Fruit fly (Drosophila melanogaster) whole organism, wandering third instar larva: Measurements from ENCODE around the gene CG34286.

Experiments
- CG32264 ChIP-seq: fragments of 200-800 bp; sonication (Bioruptor generic); optimal IDR thresholded peaks from 2 replicates; lab custom pipeline; 2016; ENCODE audit warnings: missing biosample characterization, missing genetic modification characterization
- CrebA ChIP-seq: fragments of 200-800 bp; sonication (Bioruptor generic); optimal IDR thresholded peaks from 2 replicates; lab custom pipeline; 2016; ENCODE audit warnings: missing biosample characterization, mild to moderate bottlenecking, missing genetic modification characterization, borderline replicate concordance
- Dfd ChIP-seq: fragments of >200 bp; optimal IDR thresholded peaks from 2 replicates; lab custom pipeline; 2017; ENCODE audit warnings: missing biosample characterization, missing genetic modification characterization
- Dif ChIP-seq: fragments of 200-275, 200-300 bp; sonication (Bioruptor generic); optimal IDR thresholded peaks from 2 replicates; lab custom pipeline; 2018; ENCODE audit warnings: missing biosample characterization, missing genetic modification characterization; ENCODE audit not compliant: partially characterized antibody
- GATAd ChIP-seq: sonication (Bioruptor generic); optimal IDR thresholded peaks from 2 replicates; lab custom pipeline; 2016; ENCODE audit warnings: missing biosample characterization, missing genetic modification characterization
- HLH106 ChIP-seq: fragments of 200-800 bp; optimal IDR thresholded peaks from 3 replicates; lab custom pipeline; 2019; ENCODE audit warnings: missing biosample characterization, mild to moderate bottlenecking, missing genetic modification characterization, moderate library complexity
- Hnf4 ChIP-seq: fragments of 200-800 bp; sonication (Bioruptor generic); optimal IDR thresholded peaks from 2 replicates; lab custom pipeline; 2016; ENCODE audit warnings: missing biosample characterization, mild to moderate bottlenecking, missing genetic modification characterization
- Hr78 ChIP-seq: fragments of >200 bp; optimal IDR thresholded peaks from 2 replicates; lab custom pipeline; 2017; ENCODE audit warnings: missing biosample characterization, missing genetic modification characterization
- Hr83 ChIP-seq: fragments of 200-300 bp; sonication (Bioruptor generic); optimal IDR thresholded peaks from 2 replicates; lab custom pipeline; 2016; ENCODE audit warnings: missing biosample characterization, mild to moderate bottlenecking, missing genetic modification characterization, moderate library complexity; ENCODE audit not compliant: poor library complexity, severe bottlenecking
- Jra ChIP-seq: sonication (Bioruptor generic); optimal IDR thresholded peaks from 2 replicates; lab custom pipeline; 2016; ENCODE audit warnings: missing biosample characterization, missing genetic modification characterization
- Mio ChIP-seq: sonication (Bioruptor generic); optimal IDR thresholded peaks from 2 replicates; lab custom pipeline; 2016; ENCODE audit warnings: missing biosample characterization, missing genetic modification characterization
- Myc ChIP-seq: fragments of >200 bp; optimal IDR thresholded peaks from 2 replicates; lab custom pipeline; 2017
- Rel ChIP-seq, 2 experiments: fragments of 200-800 bp; sonication (Bioruptor generic) in 1 of 2; optimal IDR thresholded peaks; 2 replicates in 1 of 2; 3 replicates in 1 of 2; lab custom pipeline; 2016 to 2019; ENCODE audit warnings: mild to moderate bottlenecking in 2 of 2, missing biosample characterization in 2 of 2, missing genetic modification characterization in 2 of 2, moderate library complexity in 1 of 2
- Sp1 ChIP-seq: fragments of 200-800 bp; sonication (Bioruptor generic); optimal IDR thresholded peaks from 3 replicates; lab custom pipeline; 2019; ENCODE audit warnings: missing biosample characterization, mild to moderate bottlenecking, missing genetic modification characterization, moderate library complexity
- Vsx2 ChIP-seq: fragments of 200-300, 225-300 bp; sonication (Bioruptor generic); optimal IDR thresholded peaks from 2 replicates; lab custom pipeline; 2018; ENCODE audit warnings: missing biosample characterization, missing genetic modification characterization; ENCODE audit not compliant: partially characterized antibody
- br ChIP-seq: fragments of 200-800 bp; sonication (Bioruptor generic); optimal IDR thresholded peaks from 2 replicates; lab custom pipeline; 2016; ENCODE audit warnings: missing biosample characterization, missing genetic modification characterization
- dl ChIP-seq, 2 experiments: fragments of 175-275, 200-275 bp in 1 of 2; fragments of 200-275 bp in 1 of 2; sonication (Bioruptor generic); optimal IDR thresholded peaks; lab custom pipeline; 2018; ENCODE audit warnings: mild to moderate bottlenecking in 2 of 2, missing biosample characterization in 2 of 2, missing genetic modification characterization in 2 of 2, moderate library complexity in 2 of 2; ENCODE audit not compliant: partially characterized antibody in 2 of 2, insufficient read depth in 1 of 2
- dmrt93B ChIP-seq: fragments of 200-800 bp; sonication (Bioruptor generic); optimal IDR thresholded peaks from 2 replicates; lab custom pipeline; 2018; ENCODE audit warnings: missing biosample characterization, mild to moderate bottlenecking, missing genetic modification characterization
- ey ChIP-seq: fragments of 200-800 bp; sonication (Bioruptor generic); optimal IDR thresholded peaks from 2 replicates; lab custom pipeline; 2016; ENCODE audit warnings: missing biosample characterization, missing genetic modification characterization
- fru ChIP-seq: fragments of 200-800 bp; sonication (Bioruptor generic); optimal IDR thresholded peaks from 3 replicates; lab custom pipeline; 2016; ENCODE audit warnings: missing biosample characterization, mild to moderate bottlenecking, missing genetic modification characterization
- h ChIP-seq: fragments of 200-800 bp; sonication (Bioruptor generic); optimal IDR thresholded peaks from 3 replicates; lab custom pipeline; 2016; ENCODE audit warnings: missing biosample characterization, mild to moderate bottlenecking, missing genetic modification characterization
- jim ChIP-seq: fragments of 175-275, 200-325 bp; sonication (Bioruptor generic); optimal IDR thresholded peaks from 2 replicates; lab custom pipeline; 2016; ENCODE audit warnings: missing biosample characterization, mild to moderate bottlenecking, missing genetic modification characterization
- lola ChIP-seq: fragments of >200 bp; optimal IDR thresholded peaks from 2 replicates; lab custom pipeline; 2017; ENCODE audit warnings: missing biosample characterization, missing genetic modification characterization
- pan ChIP-seq: fragments of >200 bp; optimal IDR thresholded peaks from 2 replicates; lab custom pipeline; 2017
- psq ChIP-seq: fragments of 200-800 bp; sonication (Bioruptor generic); optimal IDR thresholded peaks from 3 replicates; lab custom pipeline; 2017; ENCODE audit warnings: missing biosample characterization, mild to moderate bottlenecking, missing genetic modification characterization, moderate library complexity
- sage ChIP-seq: fragments of 200-800 bp; sonication (Bioruptor generic); optimal IDR thresholded peaks from 2 replicates; lab custom pipeline; 2016; ENCODE audit warnings: missing biosample characterization, mild to moderate bottlenecking, missing genetic modification characterization
- usp ChIP-seq: fragments of >200 bp; optimal IDR thresholded peaks from 2 replicates; lab custom pipeline; 2017; ENCODE audit warnings: missing biosample characterization, missing genetic modification characterization

Gene CG34286

dm6 chr3R:19715827-19716226 lies at the start of gene CG34286:
CG34286 (minus strand) TSS chr3R:19715927.
- TF ChIP-seq CG32264 (GFP tag; lab: Kevin White, UChicago) (no peak), Sp1 (GFP tag; lab: Kevin White, UChicago) (no peak), Jra (GFP tag; lab: Kevin White, UChicago) (no peak), Rel (GFP tag; optimal IDR thresholded peaks at IDR 0.05; lab: Kevin White, UChicago) (no peak), Rel (tag; optimal IDR thresholded peaks at IDR 0.05; lab: Kevin White, UChicago) (no peak), lola (no peak), Myc (lab: Kevin White, UChicago) (no peak), Mio (GFP tag; lab: Kevin White, UChicago) (no peak), h (GFP tag; lab: Kevin White, UChicago) (no peak), Dif (no peak), jim (GFP tag; lab: Kevin White, UChicago) (no peak)

dm6 chr3R:19742893-19743292 lies 27.2 kb upstream of the CG34286 start:
- no peak for TF ChIP-seq ey (GFP tag; lab: Kevin White, UChicago)
- TF ChIP-seq Dfd (GFP tag; lab: Kevin White, UChicago) = no peak
- no peak for TF ChIP-seq Hr78 (GFP tag; lab: Kevin White, UChicago)
- TF ChIP-seq Vsx2 (GFP tag; lab: Kevin White, UChicago) = no peak
- no peak for TF ChIP-seq psq (GFP tag; lab: Kevin White, UChicago)
- no peak for TF ChIP-seq Hr83 (GFP tag; lab: Kevin White, UChicago)
- TF ChIP-seq CrebA = no peak
- no peak for TF ChIP-seq pan (lab: Kevin White, UChicago)
- no peak for TF ChIP-seq dmrt93B

- TF ChIP-seq Dfd (GFP tag; lab: Kevin White, UChicago) = peak; percentile 90
- TF ChIP-seq Dif = no peak
- no peak for TF ChIP-seq Hr83 (GFP tag; lab: Kevin White, UChicago)
- no peak for TF ChIP-seq lola
Measured at dm6 chr3R:19730953-19731482, 15.3 kb upstream of the CG34286 start.

dm6 chr3R:19730415-19730814 lies 14.7 kb upstream of the CG34286 start, which contains the start of gene GluClalpha:
GluClalpha (plus strand) TSS chr3R:19730715.
- TF ChIP-seq Mio (GFP tag; lab: Kevin White, UChicago) (no peak), dl (GFP tag; optimal IDR thresholded peaks at IDR 0.05; lab: Kevin White, UChicago; ENCODE audit: insufficient read depth in 1 of 2, partially characterized antibody in 2 of 2) (peak in 1 of 2 experiments; percentile 19)

dm6 chr3R:19727806-19728205 lies 12.1 kb upstream of the CG34286 start:
- TF ChIP-seq jim (GFP tag; lab: Kevin White, UChicago) (no peak), usp (GFP tag; lab: Kevin White, UChicago) (no peak), Myc (lab: Kevin White, UChicago) (no peak), HLH106 (no peak), Dfd (GFP tag; lab: Kevin White, UChicago) (no peak), fru (GFP tag; lab: Kevin White, UChicago) (no peak), GATAd (GFP tag; lab: Kevin White, UChicago) (no peak), br (no peak), ey (GFP tag; lab: Kevin White, UChicago) (no peak), psq (GFP tag; lab: Kevin White, UChicago) (no peak), Hnf4 (GFP tag; lab: Kevin White, UChicago) (no peak), Hr78 (GFP tag; lab: Kevin White, UChicago) (no peak), pan (lab: Kevin White, UChicago) (no peak), sage (GFP tag; lab: Kevin White, UChicago) (no peak), Dif (no peak), Rel (GFP tag; optimal IDR thresholded peaks at IDR 0.05; lab: Kevin White, UChicago) (no peak), Rel (tag; optimal IDR thresholded peaks at IDR 0.05; lab: Kevin White, UChicago) (no peak), CrebA (no peak)

- TF ChIP-seq dmrt93B (no peak), Dfd (GFP tag; lab: Kevin White, UChicago) (peak; percentile 91), psq (GFP tag; lab: Kevin White, UChicago) (no peak)
Measured at dm6 chr3R:19725584-19725983, 9.9 kb upstream of the CG34286 start.
